Worm (Caenorhabditis elegans): ENCODE results near the gene H06I04.3.

The H06I04.3 gene

ce11 chrIII:3127074-3127596, 56.8 kb downstream of the H06I04.3 start, which contains the start of gene nipa-1 (continued):
- TF ChIP-seq F33H1.4 (GFP tag; IDR thresholded peaks at IDR 0.05) (peak; percentile 90), madf-8 (GFP tag; conservative IDR thresholded peaks at IDR 0.05) (peak; percentile 74)

ce11 chrIII:3127613-3128012, 57.3 kb downstream of the H06I04.3 start:
- TF ChIP-seq cebp-1 (GFP tag; IDR thresholded peaks at IDR 0.05), result no peak
- TF ChIP-seq cebp-1 (tag; optimal IDR thresholded peaks at IDR 0.05), result peak; percentile 25
- peak; percentile 75; the same call in 1 of the 2 replicates for TF ChIP-seq hmg-1.2 (GFP tag; IDR thresholded peaks at IDR 0.05)
- TF ChIP-seq ceh-91 (GFP tag; IDR thresholded peaks at IDR 0.05), result no peak
- no peak for TF ChIP-seq repo-1 (tag; optimal IDR thresholded peaks at IDR 0.05)
- TF ChIP-seq Y53F4B.3 (GFP tag; IDR thresholded peaks at IDR 0.05), result no peak
- TF ChIP-seq unc-130 (GFP tag; optimal IDR thresholded peaks at IDR 0.05), result no peak
- peak; percentile 27 for TF ChIP-seq attf-5 (GFP tag; optimal IDR thresholded peaks at IDR 0.05)
- peak; percentile 64 for TF ChIP-seq nhr-80 (tag; optimal IDR thresholded peaks at IDR 0.05)

- no peak for TF ChIP-seq ets-4 (GFP tag; optimal IDR thresholded peaks at IDR 0.05)
- TF ChIP-seq chd-7 (tag; optimal IDR thresholded peaks at IDR 0.05), result no peak
These were observed 58.7 kb downstream of the H06I04.3 start, which contains the start of gene Y53G8B.1 for ce11 chrIII:3129036-3129435. Gene Y53G8B.1 (plus strand): TSS chrIII:3129277.
